Worm (Caenorhabditis elegans): ENCODE measurements around the gene sft-4.

DNA sequence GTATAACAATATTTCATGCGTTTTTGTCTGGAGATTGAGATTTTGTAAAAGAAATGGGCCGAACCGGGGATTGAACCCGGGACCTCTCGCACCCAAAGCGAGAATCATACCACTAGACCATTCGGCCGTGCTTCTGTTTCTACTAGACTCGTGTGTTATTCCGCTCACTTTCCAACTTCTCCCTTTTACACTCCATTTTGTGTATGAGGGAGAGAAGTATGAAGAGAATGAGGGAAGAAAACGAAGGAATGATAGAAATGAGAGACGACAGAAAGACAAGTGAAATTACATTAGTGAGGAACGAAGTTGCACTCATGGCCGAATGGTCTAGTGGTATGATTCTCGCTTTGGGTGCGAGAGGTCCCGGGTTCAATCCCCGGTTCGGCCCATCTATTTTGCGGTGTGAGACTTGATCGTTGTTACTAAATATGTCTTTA is 20.7 kb upstream of the sft-4 start:
- TF ChIP-seq ama-1 (optimal IDR thresholded peaks at IDR 0.05) (no peak), hmbx-1 (tag; optimal IDR thresholded peaks at IDR 0.05) (peak; percentile 21), ets-7 (tag; optimal IDR thresholded peaks at IDR 0.05) (peak; percentile 60), hmg-4 (GFP tag; optimal IDR thresholded peaks at IDR 0.05) (peak; percentile 88), F13C5.2 (tag; optimal IDR thresholded peaks at IDR 0.05) (peak; percentile 96), flt-1 (GFP tag; IDR thresholded peaks at IDR 0.05) (peak; percentile 54), pes-1 (GFP tag; IDR thresholded peaks at IDR 0.05) (peak; percentile 85), sea-1 (GFP tag; conservative IDR thresholded peaks at IDR 0.05) (peak; percentile 88), ceh-36 (tag; optimal IDR thresholded peaks at IDR 0.05) (peak; percentile 68), B0310.2 (tag; optimal IDR thresholded peaks at IDR 0.05) (peak; percentile 66), tbx-11 (GFP tag; IDR thresholded peaks at IDR 0.05) (peak; percentile 89), aly-1 (tag; optimal IDR thresholded peaks at IDR 0.05) (peak; percentile 39), tra-4 (tag; optimal IDR thresholded peaks at IDR 0.05) (peak; percentile 24)
